Worm (Caenorhabditis elegans): ENCODE data around the gene mlc-3.

ce11 chrIII:5557246-5557819 lies 7.5 kb upstream of the mlc-3 start, which contains the start of gene rpc-2:
- no peak for TF ChIP-seq unc-39 (tag; optimal IDR thresholded peaks at IDR 0.05)
- TF ChIP-seq sma-3 (GFP tag; optimal IDR thresholded peaks at IDR 0.05) = no peak
- TF ChIP-seq mdl-1 (tag; optimal IDR thresholded peaks at IDR 0.05) = no peak
- TF ChIP-seq fos-1 (tag; optimal IDR thresholded peaks at IDR 0.05) = no peak
- no peak for TF ChIP-seq nhr-237 (tag; optimal IDR thresholded peaks at IDR 0.05)
